Worm (Caenorhabditis elegans): ENCODE measurements around the gene F36D3.5.
A peak's percentile ranks its signal among the peaks of the same experiment; 100 is the strongest.

Gene F36D3.5

DNA sequence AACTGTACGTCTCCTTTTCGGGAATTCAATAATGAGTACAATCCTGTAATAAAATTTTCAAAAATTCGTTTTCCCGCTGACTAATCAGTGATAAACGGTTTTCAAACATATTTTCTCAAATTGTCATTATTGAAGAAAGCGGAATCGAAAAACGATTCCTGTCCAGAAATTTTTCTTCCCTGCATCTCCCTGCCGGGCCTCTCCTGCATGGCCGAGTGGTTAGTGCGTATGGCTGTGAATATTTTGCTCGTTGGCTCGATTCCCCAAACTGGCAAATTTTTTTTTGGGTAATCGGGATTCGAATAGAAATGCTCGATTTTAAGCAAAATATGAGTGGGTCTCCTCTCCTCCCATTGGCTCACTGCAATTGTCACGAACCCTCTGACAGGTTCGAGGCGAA is 40.4 kb downstream of the F36D3.5 start:
- peak; percentile 4 for TF ChIP-seq rpc-1 (optimal IDR thresholded peaks at IDR 0.05)
- peak; percentile 55 for TF ChIP-seq rpc-1 (tag; optimal IDR thresholded peaks at IDR 0.05)
- 0 out of 2 replicates have a peak, but pooled peaks have one; percentile 23 for TF ChIP-seq nfyb-1 (GFP tag; IDR thresholded peaks at IDR 0.05)
- peak; percentile 82 for TF ChIP-seq tbp1 (GFP tag; optimal IDR thresholded peaks at IDR 0.05)
- 0 out of 2 replicates have a peak, but pooled peaks have one; percentile 24 for TF ChIP-seq pbrm-1 (GFP tag; IDR thresholded peaks at IDR 0.05)
- TF ChIP-seq lin-26 (GFP tag; IDR thresholded peaks at IDR 0.05), result 0 out of 2 replicates have a peak, but pooled peaks have one; percentile 14
- TF ChIP-seq B0261.1 (tag; optimal IDR thresholded peaks at IDR 0.05), result peak; percentile 62
- 0 out of 2 replicates have a peak, but pooled peaks have one; percentile 49 for TF ChIP-seq Y56A3A.18 (GFP tag; IDR thresholded peaks at IDR 0.05)

DNA sequence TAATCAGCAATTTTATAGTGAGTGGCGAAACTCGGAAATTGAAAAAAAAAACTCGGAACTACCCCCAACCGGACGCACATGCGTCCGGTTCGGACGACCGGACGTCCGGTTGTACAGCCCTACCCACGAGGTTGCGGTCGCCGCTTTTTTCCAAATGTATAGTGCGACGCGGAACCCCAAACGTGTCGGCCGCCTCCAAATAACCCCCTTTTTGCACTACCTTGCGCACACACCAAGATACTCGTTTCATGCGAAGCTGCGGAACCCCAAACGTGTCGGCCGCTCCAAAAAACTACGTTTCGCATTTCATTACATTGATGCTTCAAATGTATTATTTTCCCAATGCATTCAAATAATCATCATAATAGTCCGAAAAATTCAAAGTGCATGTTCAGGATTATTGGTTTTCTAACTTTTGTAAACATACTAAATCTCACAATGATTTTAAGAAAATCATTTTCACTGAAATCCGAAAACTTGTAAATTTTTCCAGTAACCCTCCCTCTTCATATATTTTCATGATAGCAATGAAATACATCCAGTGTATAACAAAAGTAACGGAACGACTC is 43.0 kb downstream of the F36D3.5 start, which contains the start of gene srw-35:
Gene srw-35, plus strand, starts transcription at position 519 of the 569 bp plus-strand sequence.
- TF ChIP-seq ZK185.1 (tag; optimal IDR thresholded peaks at IDR 0.05; ENCODE audit: poor library complexity, severe bottlenecking) (no peak), T26A5.8 (tag; optimal IDR thresholded peaks at IDR 0.05) (no peak), snpc-4 (GFP tag; optimal IDR thresholded peaks at IDR 0.05) (peak; percentile 26), snpc-4 (tag; optimal IDR thresholded peaks at IDR 0.05) (peak in 3 of 4 experiments; percentile 23 to 94 (median 82)), pha-4 (tag; optimal IDR thresholded peaks at IDR 0.05) (no peak), snpc-1.1 (tag; optimal IDR thresholded peaks at IDR 0.05; ENCODE audit: insufficient read depth) (peak; percentile 76), ama-1 (optimal IDR thresholded peaks at IDR 0.05) (no peak), ama-1 (GFP tag; optimal IDR thresholded peaks at IDR 0.05) (no peak), unc-62 (GFP tag; optimal IDR thresholded peaks at IDR 0.05) (no peak), ztf-28 (GFP tag; IDR thresholded peaks at IDR 0.05) (0 out of 2 replicates have a peak, but pooled peaks have one; percentile 14)

DNA sequence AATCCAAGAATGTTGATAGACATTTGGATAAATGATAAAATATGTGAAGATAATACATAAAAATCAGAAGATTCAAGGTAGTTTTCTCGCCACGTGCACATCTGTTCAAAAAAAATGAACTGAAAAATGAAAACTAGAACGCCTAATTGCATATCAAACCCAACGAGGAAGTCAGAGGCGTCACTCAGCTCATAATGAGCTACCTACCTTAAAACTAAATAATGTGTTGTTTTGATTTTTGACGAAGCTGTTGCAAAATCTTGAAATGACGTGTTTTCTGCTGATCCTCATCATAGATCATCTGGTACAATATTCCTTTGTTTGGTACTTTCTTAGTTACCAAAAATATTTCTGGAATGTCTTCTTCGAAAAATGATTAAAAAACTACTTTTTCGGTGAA is 44.1 kb downstream of the F36D3.5 start, which contains the start of gene srh-138:
Gene srh-138, minus strand, starts transcription at position 101 of the 400 bp plus-strand sequence.
- no peak for TF ChIP-seq egrh-3 (GFP tag; IDR thresholded peaks at IDR 0.05)
- TF ChIP-seq B0035.1 (tag; optimal IDR thresholded peaks at IDR 0.05), result no peak
- TF ChIP-seq rcor-1 (GFP tag; IDR thresholded peaks at IDR 0.05), result no peak
- TF ChIP-seq xnd-1 (tag; optimal IDR thresholded peaks at IDR 0.05), result no peak
- no peak for TF ChIP-seq dox-1 (GFP tag; IDR thresholded peaks at IDR 0.05)
- no peak for TF ChIP-seq F37B4.10 (GFP tag; IDR thresholded peaks at IDR 0.05)
- TF ChIP-seq zim-3 (tag; optimal IDR thresholded peaks at IDR 0.05), result no peak
- no peak for TF ChIP-seq ekl-4 (GFP tag; IDR thresholded peaks at IDR 0.05)
- TF ChIP-seq F39B2.1 (GFP tag; IDR thresholded peaks at IDR 0.05), result no peak
- no peak for TF ChIP-seq ceh-27 (GFP tag; optimal IDR thresholded peaks at IDR 0.05)
- TF ChIP-seq F33H1.4 (GFP tag; IDR thresholded peaks at IDR 0.05), result no peak
- TF ChIP-seq lin-54 (GFP tag; optimal IDR thresholded peaks at IDR 0.05), result no peak
- no peak for TF ChIP-seq aptf-2 (GFP tag; conservative IDR thresholded peaks at IDR 0.05)
- TF ChIP-seq efl-1 (GFP tag; optimal IDR thresholded peaks at IDR 0.05), result no peak

DNA sequence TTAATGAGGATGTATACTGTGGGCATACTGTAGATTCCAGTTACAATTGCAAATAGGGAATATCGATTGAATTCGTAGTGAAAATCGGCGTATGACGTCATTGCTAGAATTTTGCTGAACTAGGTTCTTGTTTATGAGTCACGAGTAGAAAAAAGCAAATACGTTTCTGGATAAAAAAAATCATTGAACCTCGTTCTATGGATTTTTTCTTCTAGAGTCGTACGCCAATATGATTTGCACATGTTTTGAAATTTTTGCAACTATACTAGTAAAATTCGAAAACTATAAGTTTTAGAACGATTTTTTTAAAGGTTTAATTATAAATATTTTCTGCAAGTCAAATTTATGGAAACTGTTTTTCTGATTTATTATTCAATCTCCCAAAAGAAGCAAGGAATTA is 47.2 kb downstream of the F36D3.5 start, which contains the start of gene sru-44:
Gene sru-44, minus strand, starts transcription at position 101 of the 400 bp plus-strand sequence.
- no peak for TF ChIP-seq F33H1.4 (GFP tag; IDR thresholded peaks at IDR 0.05)
- TF ChIP-seq ztf-18 (tag; optimal IDR thresholded peaks at IDR 0.05), result no peak
- no peak for TF ChIP-seq madf-8 (GFP tag; conservative IDR thresholded peaks at IDR 0.05)
- no peak for TF ChIP-seq unc-62 (GFP tag; optimal IDR thresholded peaks at IDR 0.05)
- TF ChIP-seq chd-7 (tag; optimal IDR thresholded peaks at IDR 0.05), result no peak
- no peak for TF ChIP-seq T07F8.4 (tag; optimal IDR thresholded peaks at IDR 0.05)
- no peak for TF ChIP-seq rpc-1 (optimal IDR thresholded peaks at IDR 0.05)
- TF ChIP-seq rpc-1 (tag; optimal IDR thresholded peaks at IDR 0.05), result no peak
- no peak for TF ChIP-seq dpl-1 (GFP tag; optimal IDR thresholded peaks at IDR 0.05)

Measured in whole organism, young adult.